Worm (Caenorhabditis elegans): ENCODE data around the gene npr-39.
A peak's percentile ranks its signal among the peaks of the same experiment; 100 is the strongest.

Gene npr-39

DNA sequence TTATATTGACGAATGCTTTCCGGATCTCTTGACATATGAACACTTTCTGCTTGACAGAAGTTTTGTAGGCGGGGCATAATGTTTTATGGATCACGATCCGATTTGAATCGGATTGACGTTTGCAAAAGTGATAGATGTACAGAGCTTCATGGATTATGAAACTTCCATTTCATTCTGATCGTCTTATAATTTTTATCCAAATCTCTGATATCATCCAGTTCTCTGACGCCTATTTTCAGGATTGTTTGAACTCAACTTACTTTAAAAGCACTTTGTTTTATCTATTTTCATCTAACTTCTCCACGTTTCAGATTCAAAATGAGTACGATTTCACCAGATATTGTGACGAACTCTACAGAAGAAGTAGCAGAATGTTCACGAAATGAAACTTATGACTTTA lies at the start of gene npr-39:
Gene npr-39 (plus strand): TSS at position 301 of the 400 bp plus-strand sequence.
- no peak for TF ChIP-seq nhr-11 (tag; optimal IDR thresholded peaks at IDR 0.05)
- TF ChIP-seq Y75B8A.6 (GFP tag; IDR thresholded peaks at IDR 0.05), result no peak
- no peak for TF ChIP-seq D1046.2 (GFP tag; IDR thresholded peaks at IDR 0.05)
- no peak for TF ChIP-seq unc-130 (GFP tag; optimal IDR thresholded peaks at IDR 0.05)
- TF ChIP-seq hmg-1.1 (GFP tag; IDR thresholded peaks at IDR 0.05), result no peak
- TF ChIP-seq nhr-111 (GFP tag; optimal IDR thresholded peaks at IDR 0.05), result no peak
- no peak for TF ChIP-seq unc-62 (GFP tag; optimal IDR thresholded peaks at IDR 0.05 in 1 of 2)
- no peak for TF ChIP-seq unc-62 (tag; optimal IDR thresholded peaks at IDR 0.05)
- TF ChIP-seq nhr-6 (tag; optimal IDR thresholded peaks at IDR 0.05), result no peak
- no peak for TF ChIP-seq ZK546.5 (tag; optimal IDR thresholded peaks at IDR 0.05)
- TF ChIP-seq Y5F2A.4 (GFP tag; optimal IDR thresholded peaks at IDR 0.05), result no peak
- TF ChIP-seq ceh-62 (tag; optimal IDR thresholded peaks at IDR 0.05), result no peak
- TF ChIP-seq F10B5.3 (tag; optimal IDR thresholded peaks at IDR 0.05), result no peak
- TF ChIP-seq zfp-3 (GFP tag; conservative IDR thresholded peaks at IDR 0.05), result no peak
- no peak for TF ChIP-seq nhr-77 (tag; optimal IDR thresholded peaks at IDR 0.05)
- TF ChIP-seq pqm-1 (tag; optimal IDR thresholded peaks at IDR 0.05), result no peak
- no peak for TF ChIP-seq nhr-102 (tag; optimal IDR thresholded peaks at IDR 0.05)
- TF ChIP-seq saeg-2 (GFP tag; IDR thresholded peaks at IDR 0.05), result no peak
- TF ChIP-seq dmd-9 (GFP tag; IDR thresholded peaks at IDR 0.05), result no peak

DNA sequence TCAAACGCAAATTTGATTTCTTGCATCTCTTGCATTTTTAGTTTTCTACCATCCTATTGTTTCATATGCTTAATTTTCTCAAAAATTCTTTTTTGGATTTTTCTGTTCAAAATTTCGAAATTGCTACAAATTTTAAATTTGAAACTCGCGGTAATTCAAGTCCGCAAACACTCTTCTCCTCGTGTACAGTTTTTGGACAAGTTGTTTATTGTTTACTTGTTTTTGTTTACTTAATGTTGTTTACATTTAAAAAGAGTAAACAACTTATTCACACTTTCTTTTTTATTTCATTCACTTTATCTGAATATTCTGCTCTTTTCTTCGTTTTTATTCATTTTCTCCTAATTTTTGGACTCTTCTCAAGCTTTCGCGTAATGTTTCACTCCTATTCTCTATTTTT lies 48.6 kb upstream of the npr-39 start:
- TF ChIP-seq rbr-2 (tag; optimal IDR thresholded peaks at IDR 0.05) (no peak), ztf-7 (tag; optimal IDR thresholded peaks at IDR 0.05) (no peak), ceh-20 (GFP tag; IDR thresholded peaks at IDR 0.05) (no peak), sdz-12 (GFP tag; optimal IDR thresholded peaks at IDR 0.05) (no peak), nhr-42 (GFP tag; IDR thresholded peaks at IDR 0.05) (no peak), hlh-11 (tag; optimal IDR thresholded peaks at IDR 0.05) (no peak), unc-130 (GFP tag; optimal IDR thresholded peaks at IDR 0.05) (peak; percentile 98), nhr-102 (tag; optimal IDR thresholded peaks at IDR 0.05) (no peak), spr-1 (tag; optimal IDR thresholded peaks at IDR 0.05) (no peak), mes-2 (tag; optimal IDR thresholded peaks at IDR 0.05; ENCODE audit: poor library complexity, severe bottlenecking) (no peak), lin-13 (GFP tag; optimal IDR thresholded peaks at IDR 0.05) (no peak), aha-1 (tag) (no peak), F26F4.8 (GFP tag; conservative IDR thresholded peaks at IDR 0.05) (no peak), Y48G9A.11 (GFP tag; IDR thresholded peaks at IDR 0.05) (no peak), nhr-111 (GFP tag; optimal IDR thresholded peaks at IDR 0.05) (no peak), arid-1 (GFP tag; conservative IDR thresholded peaks at IDR 0.05) (no peak), Y75B8A.6 (GFP tag; IDR thresholded peaks at IDR 0.05) (no peak), Y105C5A.15 (GFP tag; IDR thresholded peaks at IDR 0.05) (no peak), set-16 (GFP tag; IDR thresholded peaks at IDR 0.05) (no peak), zfp-2 (tag; optimal IDR thresholded peaks at IDR 0.05) (no peak), mxl-3 (GFP tag; optimal IDR thresholded peaks at IDR 0.05) (no peak), unc-62 (GFP tag; optimal IDR thresholded peaks at IDR 0.05 in 1 of 2) (peak in 1 of 2 experiments; percentile 81), unc-62 (tag; optimal IDR thresholded peaks at IDR 0.05) (no peak), lin-15B (tag; optimal IDR thresholded peaks at IDR 0.05) (no peak), dve-1 (tag; optimal IDR thresholded peaks at IDR 0.05; ENCODE audit: insufficient read depth) (no peak), F49E8.2 (tag; optimal IDR thresholded peaks at IDR 0.05; ENCODE audit: borderline replicate concordance) (peak; percentile 43), fos-1 (tag; optimal IDR thresholded peaks at IDR 0.05) (no peak), lin-38 (GFP tag; IDR thresholded peaks at IDR 0.05) (peak; percentile 43), ceh-62 (tag; optimal IDR thresholded peaks at IDR 0.05) (no peak), nhr-237 (tag; optimal IDR thresholded peaks at IDR 0.05) (no peak), pqm-1 (tag; optimal IDR thresholded peaks at IDR 0.05) (no peak), Y5F2A.4 (GFP tag; optimal IDR thresholded peaks at IDR 0.05) (no peak), nhr-6 (tag; optimal IDR thresholded peaks at IDR 0.05) (no peak), gei-8 (GFP tag; optimal IDR thresholded peaks at IDR 0.05) (no peak)

All from whole organism, L4 larva.